Fruit fly (Drosophila melanogaster) whole organism, embryonic: ENCODE data around the gene papi.

Source experiments
- Aef1 ChIP-seq: fragments of 200-800 bp; sonication (Bioruptor generic); IDR thresholded peaks from 3 replicates; pipeline ENCODE4 v1.3.6; 2022; ENCODE audit warnings: missing biosample characterization, missing genetic modification characterization
- Bdp1 ChIP-seq: fragments of 200-800 bp; sonication (Bioruptor generic); optimal IDR thresholded peaks from 3 replicates; lab custom pipeline; 2016; ENCODE audit warnings: missing biosample characterization, missing genetic modification characterization
- Bgb ChIP-seq: fragments of 200-800 bp; sonication (Bioruptor generic); IDR thresholded peaks from 2 replicates; pipeline ENCODE4 v1.3.6; 2022; ENCODE audit warnings: missing biosample characterization, missing genetic modification characterization; ENCODE audit not compliant: partially characterized antibody
- BtbVII ChIP-seq: fragments of 200-800 bp; sonication (Bioruptor generic); optimal IDR thresholded peaks from 3 replicates; lab custom pipeline; 2017; ENCODE audit warnings: missing biosample characterization, mild to moderate bottlenecking, missing genetic modification characterization
- Bteb2 ChIP-seq: fragments of 200-800 bp; sonication (Bioruptor generic); optimal IDR thresholded peaks from 2 replicates; lab custom pipeline; 2016; ENCODE audit warnings: missing biosample characterization, missing genetic modification characterization
- CG10543 ChIP-seq: fragments of 200-800 bp; sonication (Bioruptor generic); optimal IDR thresholded peaks from 3 replicates; lab custom pipeline; 2017; ENCODE audit warnings: missing biosample characterization, mild to moderate bottlenecking, missing genetic modification characterization, moderate library complexity
- CG12299 ChIP-seq: fragments of 200-800 bp; sonication (Bioruptor generic); optimal IDR thresholded peaks from 2 replicates; lab custom pipeline; 2018; ENCODE audit warnings: missing biosample characterization, mild to moderate bottlenecking, missing genetic modification characterization
- CG13123 ChIP-seq: fragments of 200-800 bp; sonication (Bioruptor generic); optimal IDR thresholded peaks from 2 replicates; lab custom pipeline; 2016; ENCODE audit warnings: missing biosample characterization, missing genetic modification characterization
- CG13287 ChIP-seq: fragments of 200-800 bp; sonication (Bioruptor generic); IDR thresholded peaks from 2 replicates; pipeline ENCODE4 v1.3.6; 2022; ENCODE audit warnings: missing biosample characterization, missing genetic modification characterization; ENCODE audit not compliant: partially characterized antibody
- CG17802 ChIP-seq: fragments of 200-800 bp; sonication (Bioruptor generic); optimal IDR thresholded peaks from 2 replicates; lab custom pipeline; 2018; ENCODE audit warnings: missing biosample characterization, mild to moderate bottlenecking, missing genetic modification characterization, moderate library complexity
- CG18262 ChIP-seq: fragments of 200-800 bp; optimal IDR thresholded peaks from 3 replicates; lab custom pipeline; 2019; ENCODE audit warnings: missing biosample characterization, mild to moderate bottlenecking, missing genetic modification characterization, moderate library complexity
- CG3281 ChIP-seq: fragments of 200-800 bp; sonication (Bioruptor generic); optimal IDR thresholded peaks from 3 replicates; lab custom pipeline; 2017; ENCODE audit warnings: missing biosample characterization, mild to moderate bottlenecking, missing genetic modification characterization
- CG34224 ChIP-seq: fragments of 200-800 bp; sonication (Bioruptor generic); IDR thresholded peaks from 3 replicates; pipeline ENCODE4 v1.3.6; 2022; ENCODE audit warnings: missing biosample characterization, missing genetic modification characterization; ENCODE audit not compliant: partially characterized antibody
- CG42726 ChIP-seq: fragments of 200-800 bp; sonication (Bioruptor generic); IDR thresholded peaks from 2 replicates; pipeline ENCODE4 v1.3.6; 2022; ENCODE audit warnings: missing biosample characterization, missing genetic modification characterization; ENCODE audit not compliant: partially characterized antibody
- CG4282 ChIP-seq: fragments of 200-800 bp; sonication (Bioruptor generic); optimal IDR thresholded peaks from 2 replicates; lab custom pipeline; 2016; ENCODE audit warnings: missing biosample characterization, missing genetic modification characterization
- CG4854 ChIP-seq: fragments of 200-800 bp; sonication (Bioruptor generic); optimal IDR thresholded peaks from 2 replicates; lab custom pipeline; 2016; ENCODE audit warnings: missing biosample characterization, missing genetic modification characterization, inconsistent platforms
- CG6272 ChIP-seq: fragments of 200-800 bp; sonication (Bioruptor generic); IDR thresholded peaks from 2 replicates; pipeline ENCODE4 v1.3.6; 2022; ENCODE audit warnings: missing biosample characterization, missing genetic modification characterization
- CG7372 ChIP-seq: fragments of 200-800 bp; sonication (Bioruptor generic); IDR thresholded peaks from 2 replicates; pipeline ENCODE4 v1.3.6; 2022; ENCODE audit warnings: missing biosample characterization, missing genetic modification characterization
- CG9609 ChIP-seq: fragments of 200-800 bp; sonication (Bioruptor generic); optimal IDR thresholded peaks from 3 replicates; lab custom pipeline; 2016; ENCODE audit warnings: missing biosample characterization, missing genetic modification characterization
- CG9727 ChIP-seq: fragments of 200-800 bp; sonication (Bioruptor generic); optimal IDR thresholded peaks from 3 replicates; lab custom pipeline; 2017; ENCODE audit warnings: missing biosample characterization, mild to moderate bottlenecking, missing genetic modification characterization
- Lpt ChIP-seq: fragments of >200 bp; optimal IDR thresholded peaks from 2 replicates; lab custom pipeline; 2018; ENCODE audit warnings: missing biosample characterization, missing genetic modification characterization
- Mes4 ChIP-seq: fragments of 200-800 bp; sonication (Bioruptor generic); optimal IDR thresholded peaks from 2 replicates; lab custom pipeline; 2016; ENCODE audit warnings: missing biosample characterization, missing genetic modification characterization
- NC2α ChIP-seq: fragments of 200-800 bp; sonication (Bioruptor generic); optimal IDR thresholded peaks from 2 replicates; lab custom pipeline; 2016; ENCODE audit warnings: missing biosample characterization, missing genetic modification characterization
- NK7.1 ChIP-seq: fragments of 200-800 bp; sonication (Bioruptor generic); optimal IDR thresholded peaks from 3 replicates; lab custom pipeline; 2016; ENCODE audit warnings: missing biosample characterization, missing genetic modification characterization
- Opbp ChIP-seq: fragments of 200-800 bp; sonication (Bioruptor generic); IDR thresholded peaks from 3 replicates; pipeline ENCODE4 v1.3.6; 2022; ENCODE audit warnings: missing biosample characterization, missing genetic modification characterization; ENCODE audit not compliant: partially characterized antibody
- Sox102F ChIP-seq: fragments of 200-800 bp; sonication (Bioruptor generic); optimal IDR thresholded peaks from 2 replicates; lab custom pipeline; 2018; ENCODE audit warnings: missing biosample characterization, mild to moderate bottlenecking, missing genetic modification characterization, moderate library complexity
- Taf1 ChIP-seq: fragments of 200-800 bp; sonication (Bioruptor generic); IDR thresholded peaks from 2 replicates; pipeline ENCODE4 v1.3.6; 2022; ENCODE audit warnings: missing biosample characterization, missing genetic modification characterization
- ap ChIP-seq: fragments of 200-800 bp; sonication (Bioruptor generic); IDR thresholded peaks from 2 replicates; pipeline ENCODE4 v1.3.6; 2022; ENCODE audit warnings: missing biosample characterization, missing genetic modification characterization
- cg ChIP-seq: fragments of 200-800 bp; sonication (Bioruptor generic); optimal IDR thresholded peaks from 3 replicates; lab custom pipeline; 2019; ENCODE audit warnings: missing biosample characterization, mild to moderate bottlenecking, missing genetic modification characterization, moderate library complexity
- chinmo ChIP-seq: fragments of 200-800 bp; sonication (Bioruptor generic); IDR thresholded peaks from 4 replicates; pipeline ENCODE4 v1.3.6; 2022; ENCODE audit warnings: missing biosample characterization, missing genetic modification characterization; ENCODE audit not compliant: partially characterized antibody
- crc ChIP-seq: fragments of 200-800 bp; sonication (Bioruptor generic); optimal IDR thresholded peaks from 2 replicates; lab custom pipeline; 2016; ENCODE audit warnings: missing biosample characterization, missing genetic modification characterization
- crol ChIP-seq: fragments of 200-800 bp; sonication (Bioruptor generic); IDR thresholded peaks from 2 replicates; pipeline ENCODE4 v1.3.6; 2022; ENCODE audit warnings: missing biosample characterization, missing genetic modification characterization
- crp ChIP-seq, 2 experiments: fragments of 200-800 bp; sonication (Bioruptor generic); optimal IDR thresholded peaks; 2 replicates in 1 of 2; 3 replicates in 1 of 2; lab custom pipeline; 2017; ENCODE audit warnings: missing biosample characterization in 2 of 2, missing genetic modification characterization in 2 of 2, mild to moderate bottlenecking in 1 of 2, moderate library complexity in 1 of 2
- dati ChIP-seq: fragments of 200-800 bp; sonication (Bioruptor generic); IDR thresholded peaks from 2 replicates; pipeline ENCODE4 v1.3.6; 2022; ENCODE audit warnings: missing biosample characterization, missing genetic modification characterization
- dmrt99B ChIP-seq: fragments of 200-800 bp; sonication (Bioruptor generic); optimal IDR thresholded peaks from 2 replicates; lab custom pipeline; 2018; ENCODE audit warnings: missing biosample characterization, mild to moderate bottlenecking, missing genetic modification characterization, moderate library complexity
- ems ChIP-seq: fragments of 200-800 bp; sonication (Bioruptor generic); optimal IDR thresholded peaks from 3 replicates; lab custom pipeline; 2016; ENCODE audit warnings: missing biosample characterization, missing genetic modification characterization
- esg ChIP-seq: fragments of 200-800 bp; sonication (Bioruptor generic); conservative IDR thresholded peaks from 2 replicates; pipeline ENCODE4 v1.3.6; 2022; ENCODE audit warnings: missing biosample characterization, missing genetic modification characterization
- exex ChIP-seq: fragments of 200-800 bp; sonication (Bioruptor generic); optimal IDR thresholded peaks from 4 replicates; lab custom pipeline; 2018; ENCODE audit warnings: missing biosample characterization, mild to moderate bottlenecking, missing genetic modification characterization, moderate library complexity
- fu2 ChIP-seq: fragments of 200-800 bp; sonication (Bioruptor generic); optimal IDR thresholded peaks from 2 replicates; lab custom pipeline; 2016; ENCODE audit warnings: missing biosample characterization, missing genetic modification characterization
- grn ChIP-seq: fragments of 200-800 bp; sonication (Bioruptor generic); optimal IDR thresholded peaks from 3 replicates; lab custom pipeline; 2017; ENCODE audit warnings: missing biosample characterization, missing genetic modification characterization
- gsb ChIP-seq: fragments of 200-800 bp; sonication (Bioruptor generic); IDR thresholded peaks from 2 replicates; pipeline ENCODE4 v1.3.6; 2022; ENCODE audit warnings: missing biosample characterization, missing genetic modification characterization
- ham ChIP-seq: fragments of 200-800 bp; sonication (Bioruptor generic); IDR thresholded peaks from 2 replicates; pipeline ENCODE4 v1.3.6; 2022; ENCODE audit warnings: missing biosample characterization, missing genetic modification characterization
- kni ChIP-seq: fragments of 200-800 bp; sonication (Bioruptor generic); optimal IDR thresholded peaks from 3 replicates; lab custom pipeline; 2017; ENCODE audit warnings: mild to moderate bottlenecking, missing biosample characterization, missing genetic modification reagents, missing genetic modification characterization
- phol ChIP-seq: fragments of 200-800 bp; sonication (Bioruptor generic); optimal IDR thresholded peaks from 3 replicates; lab custom pipeline; 2018; ENCODE audit warnings: missing biosample characterization, mild to moderate bottlenecking, missing genetic modification characterization, moderate library complexity
- prd ChIP-seq, 3 experiments: fragments of >200 bp in 2 of 3; fragments of 200-800 bp in 1 of 3; sonication (Bioruptor generic) in 1 of 3; optimal IDR thresholded peaks in 2 of 3; IDR thresholded peaks in 1 of 3; 2 replicates in 2 of 3; 3 replicates in 1 of 3; pipeline versions ENCODE4 v1.3.6 to Lab custom; 2017 to 2022; ENCODE audit warnings: missing biosample characterization in 1 of 3, missing genetic modification characterization in 1 of 3
- ro ChIP-seq: fragments of 200-800 bp; sonication (Bioruptor generic); IDR thresholded peaks from 2 replicates; pipeline ENCODE4 v1.3.6; 2022; ENCODE audit warnings: missing biosample characterization, missing genetic modification characterization
- run ChIP-seq: fragments of 200-800 bp; sonication (Bioruptor generic); optimal IDR thresholded peaks from 3 replicates; lab custom pipeline; 2018; ENCODE audit warnings: missing biosample characterization, mild to moderate bottlenecking, missing genetic modification characterization
- sens-2 ChIP-seq: fragments of 200-800 bp; sonication (Bioruptor generic); IDR thresholded peaks from 2 replicates; pipeline ENCODE4 v1.3.6; 2022; ENCODE audit warnings: missing biosample characterization, missing genetic modification characterization
- shn ChIP-seq: fragments of 200-800 bp; sonication (Bioruptor generic); optimal IDR thresholded peaks from 3 replicates; lab custom pipeline; 2016; ENCODE audit warnings: missing biosample characterization, missing genetic modification characterization

Gene papi

dm6 chr2L:2196590-2197474, 23.7 kb upstream of the papi start (continued):
- no peak for TF ChIP-seq Taf1
- TF ChIP-seq Bteb2 (GFP tag; lab: Kevin White, UChicago), result no peak
- TF ChIP-seq CG12299 (tag; lab: Kevin White, UChicago), result peak; percentile 20
- no peak for TF ChIP-seq NK7.1 (GFP tag; lab: Kevin White, UChicago)
- peak; percentile 96 for TF ChIP-seq CG10543
- peak; percentile 43 for TF ChIP-seq CG6272 (GFP tag; lab: Robert Waterston, UW)
- TF ChIP-seq NC2α (GFP tag; lab: Kevin White, UChicago), result no peak
- peak; percentile 28 for TF ChIP-seq Bdp1 (GFP tag; lab: Kevin White, UChicago)
- TF ChIP-seq shn (GFP tag; lab: Kevin White, UChicago), result no peak
- TF ChIP-seq Lpt (GFP tag; lab: Kevin White, UChicago), result peak; percentile 32
- peak; percentile 1 for TF ChIP-seq CG13123 (GFP tag; lab: Kevin White, UChicago)
- no peak for TF ChIP-seq gsb (GFP tag; lab: Robert Waterston, UW)
- no peak for TF ChIP-seq CG17802
- no peak for TF ChIP-seq chinmo (GFP tag; lab: Robert Waterston, UW)
- TF ChIP-seq CG9727 (GFP tag; lab: Kevin White, UChicago), result peak; percentile 63
- peak; percentile 54 for TF ChIP-seq phol (tag; lab: Kevin White, UChicago)
- peak; percentile 64 for TF ChIP-seq exex
- TF ChIP-seq prd (optimal IDR thresholded peaks at IDR 0.05; lab: Kevin White, UChicago), result no peak
- TF ChIP-seq prd (GFP tag; IDR thresholded peaks at IDR 0.05; lab: Robert Waterston, UW), result no peak
- TF ChIP-seq esg (GFP tag; lab: Robert Waterston, UW), result no peak
- TF ChIP-seq ap, result no peak
- TF ChIP-seq CG4854 (GFP tag; lab: Kevin White, UChicago), result no peak
- no peak for TF ChIP-seq Bgb (GFP tag; lab: Robert Waterston, UW)
- peak; percentile 72 for TF ChIP-seq CG3281 (GFP tag; lab: Kevin White, UChicago)
- no peak for TF ChIP-seq Mes4 (GFP tag; lab: Kevin White, UChicago)
- TF ChIP-seq ems, result no peak
- no peak for TF ChIP-seq run (tag; lab: Kevin White, UChicago)
- peak; percentile 40 for TF ChIP-seq Sox102F (GFP tag; lab: Kevin White, UChicago)
- TF ChIP-seq kni (GFP tag; lab: Kevin White, UChicago), result peak; percentile 99
- TF ChIP-seq CG4282 (GFP tag; lab: Kevin White, UChicago), result peak; percentile 70
- no peak for TF ChIP-seq Aef1 (GFP tag; lab: Robert Waterston, UW)
- no peak for TF ChIP-seq CG42726
- TF ChIP-seq ro, result no peak
- TF ChIP-seq crp (GFP tag; optimal IDR thresholded peaks at IDR 0.05; lab: Kevin White, UChicago), result peak in 1 of 2 experiments; percentile 54
- no peak for TF ChIP-seq CG13287 (GFP tag; lab: Robert Waterston, UW)
- TF ChIP-seq crol (GFP tag; lab: Robert Waterston, UW), result no peak
- no peak for TF ChIP-seq crc
- TF ChIP-seq fu2 (GFP tag; lab: Kevin White, UChicago), result no peak
- peak; percentile 37 for TF ChIP-seq dmrt99B (tag; lab: Kevin White, UChicago)
- no peak for TF ChIP-seq Opbp (GFP tag; lab: Robert Waterston, UW)
- no peak for TF ChIP-seq sens-2 (GFP tag; lab: Robert Waterston, UW)
- peak; percentile 72 for TF ChIP-seq CG18262 (tag; lab: Kevin White, UChicago)
- TF ChIP-seq CG34224 (GFP tag; lab: Robert Waterston, UW), result no peak
- no peak for TF ChIP-seq CG9609 (GFP tag; lab: Kevin White, UChicago)
- no peak for TF ChIP-seq ham (GFP tag; lab: Robert Waterston, UW)
- TF ChIP-seq BtbVII (GFP tag; lab: Kevin White, UChicago), result peak; percentile 78
- TF ChIP-seq grn, result no peak
- no peak for TF ChIP-seq CG7372 (GFP tag; lab: Robert Waterston, UW)
- no peak for TF ChIP-seq dati (GFP tag; lab: Robert Waterston, UW)
- peak; percentile 98 for TF ChIP-seq cg (GFP tag; lab: Kevin White, UChicago)
